Worm (Caenorhabditis elegans) whole organism, L4 larva: ENCODE measurements around the gene ZK402.2.

ENCODE experiments used
- D1046.2 ChIP-seq: fragments of 200-800 bp; sonication (Bioruptor generic); IDR thresholded peaks from 2 replicates; pipeline ENCODE4 v1.3.6; 2022; ENCODE audit warnings: missing genetic modification characterization, missing compliant biosample characterization
- R02D3.7 ChIP-seq: fragments of 150-350 bp; sonication (generic microtip); optimal IDR thresholded peaks from 3 replicates; lab custom pipeline; 2014; ENCODE audit warnings: missing biosample characterization, missing genetic modification characterization
- ama-1 ChIP-seq: fragments of 150-350 bp; optimal IDR thresholded peaks from 2 replicates; lab custom pipeline; 2014; ENCODE audit warnings: inconsistent platforms, mixed read lengths
- dmd-8 ChIP-seq: fragments of 200-800 bp; sonication (Bioruptor generic); IDR thresholded peaks from 2 replicates; pipeline ENCODE4 v1.3.6; 2022; ENCODE audit warnings: missing genetic modification characterization, missing compliant biosample characterization
- dpl-1 ChIP-seq: fragments of 150-350 bp; optimal IDR thresholded peaks from 2 replicates; lab custom pipeline; 2014; ENCODE audit warnings: missing biosample characterization, missing genetic modification reagents, missing genetic modification characterization
- lin-38 ChIP-seq: fragments of 200-800 bp; sonication (Bioruptor generic); IDR thresholded peaks from 2 replicates; pipeline ENCODE4 v1.3.6; 2022; ENCODE audit warnings: missing genetic modification reagents, missing genetic modification characterization, missing compliant biosample characterization
- madf-5 ChIP-seq, 2 experiments: fragments of 200-800 bp; sonication (Bioruptor generic); IDR thresholded peaks; 2 replicates each; pipeline ENCODE4 v1.3.6; 2022; ENCODE audit warnings: missing compliant biosample characterization in 2 of 2, missing genetic modification characterization in 2 of 2
- mdl-1 ChIP-seq, 2 experiments: fragments of 150-350 bp in 1 of 2; sonication (generic microtip) in 1 of 2; optimal IDR thresholded peaks; 2 replicates each; lab custom pipeline; 2014 to 2017; ENCODE audit warnings: missing biosample characterization in 2 of 2, missing genetic modification characterization in 2 of 2
- mxl-2 ChIP-seq: fragments of 200-800 bp; sonication (Bioruptor generic); conservative IDR thresholded peaks from 2 replicates; pipeline ENCODE4 v1.3.6; 2022; ENCODE audit warnings: missing genetic modification reagents, missing genetic modification characterization, missing compliant biosample characterization
- nhr-10 ChIP-seq: fragments of 150-350 bp; optimal IDR thresholded peaks from 2 replicates; lab custom pipeline; 2014; ENCODE audit warnings: missing biosample characterization, missing genetic modification characterization
- nhr-25 ChIP-seq: sonication (generic microtip); optimal IDR thresholded peaks from 2 replicates; lab custom pipeline; 2017; ENCODE audit warnings: missing genetic modification characterization, mild to moderate bottlenecking, missing compliant biosample characterization, antibody characterized with exemption, moderate library complexity, borderline replicate concordance; ENCODE audit not compliant: insufficient read depth
- pha-4 ChIP-seq, 2 experiments: fragments of 150-350 bp in 1 of 2; fragments of 200-800 bp in 1 of 2; sonication (Bioruptor generic) in 1 of 2; IDR thresholded peaks in 1 of 2; optimal IDR thresholded peaks in 1 of 2; 2 replicates each; pipeline versions ENCODE4 v1.3.6 to Lab custom; 2014 to 2022; ENCODE audit warnings: missing genetic modification characterization in 2 of 2, missing genetic modification reagents in 2 of 2, missing biosample characterization in 1 of 2, missing compliant biosample characterization in 1 of 2
- unc-39 ChIP-seq: sonication (generic microtip); optimal IDR thresholded peaks from 2 replicates; lab custom pipeline; 2017; ENCODE audit warnings: missing biosample characterization, missing genetic modification characterization
- zip-2 ChIP-seq: fragments of 150-350 bp; optimal IDR thresholded peaks from 2 replicates; lab custom pipeline; 2014; ENCODE audit warnings: missing biosample characterization, missing genetic modification characterization

ce11 chrX:1451240-1451639, 47.7 kb downstream of the ZK402.2 start:
- no peak for TF ChIP-seq madf-5 (GFP tag; IDR thresholded peaks at IDR 0.05; lab: Robert Waterston, UW)
- TF ChIP-seq D1046.2 (GFP tag; lab: Robert Waterston, UW) = no peak
- TF ChIP-seq zip-2 (tag; lab: Kevin White, UChicago) = no peak
- no peak for TF ChIP-seq R02D3.7 (tag; lab: Kevin White, UChicago)
- TF ChIP-seq ama-1 (lab: Kevin White, UChicago) = no peak
- TF ChIP-seq mxl-2 = no peak
- no peak for TF ChIP-seq pha-4 (GFP tag; IDR thresholded peaks at IDR 0.05; lab: Robert Waterston, UW)
- TF ChIP-seq pha-4 (tag; optimal IDR thresholded peaks at IDR 0.05; lab: Kevin White, UChicago) = no peak
- no peak for TF ChIP-seq dmd-8 (GFP tag; lab: Robert Waterston, UW)
- no peak for TF ChIP-seq unc-39
- no peak for TF ChIP-seq mdl-1 (tag; optimal IDR thresholded peaks at IDR 0.05; lab: Kevin White, UChicago)
- no peak for TF ChIP-seq lin-38 (GFP tag; lab: Robert Waterston, UW)
- TF ChIP-seq dpl-1 (GFP tag; lab: Kevin White, UChicago) = no peak
- TF ChIP-seq nhr-25 (tag; lab: Kevin White, UChicago) = no peak
- no peak for TF ChIP-seq nhr-10 (tag; lab: Kevin White, UChicago)
